Worm (Caenorhabditis elegans) whole organism, mixed stage, embryonic: Measurements from ENCODE around the gene daf-4.

Experiments used
- elt-3 ChIP-seq: fragments of 150-350 bp; optimal IDR thresholded peaks from 2 replicates; lab custom pipeline; 2014; ENCODE audit warnings: missing biosample characterization, missing genetic modification characterization
- lin-13 ChIP-seq: fragments of 150-350 bp; optimal IDR thresholded peaks from 2 replicates; lab custom pipeline; 2014; ENCODE audit warnings: missing biosample characterization, missing genetic modification characterization
- lsy-2 ChIP-seq: fragments of 150-350 bp; optimal IDR thresholded peaks from 2 replicates; lab custom pipeline; 2014; ENCODE audit warnings: missing biosample characterization, missing genetic modification characterization
- mab-5 ChIP-seq: fragments of 150-350 bp; optimal IDR thresholded peaks from 2 replicates; lab custom pipeline; 2014; ENCODE audit warnings: missing biosample characterization, missing genetic modification characterization
- mep-1 ChIP-seq: fragments of 150-350 bp; optimal IDR thresholded peaks from 2 replicates; lab custom pipeline; 2017; ENCODE audit warnings: missing biosample characterization, missing genetic modification reagents, missing genetic modification characterization, inconsistent platforms
- nhr-237 ChIP-seq: fragments of 150-350 bp; optimal IDR thresholded peaks from 2 replicates; lab custom pipeline; 2014; ENCODE audit warnings: missing biosample characterization, missing genetic modification characterization
- nhr-28 ChIP-seq: fragments of 150-350 bp; optimal IDR thresholded peaks from 2 replicates; lab custom pipeline; 2014; ENCODE audit warnings: missing biosample characterization, missing genetic modification characterization
- snpc-4 ChIP-seq: fragments of 150-350 bp; optimal IDR thresholded peaks from 2 replicates; lab custom pipeline; 2014; ENCODE audit warnings: missing biosample characterization, missing genetic modification characterization
- sptf-1 ChIP-seq: sonication (generic microtip); optimal IDR thresholded peaks from 2 replicates; lab custom pipeline; 2017; ENCODE audit warnings: mild to moderate bottlenecking, missing genetic modification characterization, moderate library complexity, missing compliant biosample characterization
- unc-62 ChIP-seq: fragments of 150-350 bp; optimal IDR thresholded peaks from 2 replicates; lab custom pipeline; 2014; ENCODE audit warnings: missing biosample characterization, missing genetic modification reagents, missing genetic modification characterization
- zip-8 ChIP-seq: fragments of 150-350 bp; optimal IDR thresholded peaks from 2 replicates; lab custom pipeline; 2014; ENCODE audit warnings: missing biosample characterization, missing genetic modification characterization
- ztf-11 ChIP-seq: fragments of 150-350 bp; optimal IDR thresholded peaks from 2 replicates; lab custom pipeline; 2014; ENCODE audit warnings: missing biosample characterization, missing genetic modification characterization

- TF ChIP-seq snpc-4, result no peak
- TF ChIP-seq lin-13 (tag; lab: Kevin White, UChicago), result no peak
- no peak for TF ChIP-seq nhr-237 (tag; lab: Kevin White, UChicago)
- no peak for TF ChIP-seq lsy-2 (tag; lab: Kevin White, UChicago)
- TF ChIP-seq elt-3 (tag; lab: Kevin White, UChicago), result no peak
- no peak for TF ChIP-seq zip-8 (tag; lab: Kevin White, UChicago)
- no peak for TF ChIP-seq mep-1 (tag; lab: Kevin White, UChicago)
- no peak for TF ChIP-seq unc-62 (GFP tag; lab: Kevin White, UChicago)
- TF ChIP-seq ztf-11, result no peak
- TF ChIP-seq nhr-28 (tag; lab: Kevin White, UChicago), result no peak
- TF ChIP-seq sptf-1 (tag; lab: Kevin White, UChicago), result no peak
- TF ChIP-seq mab-5, result no peak
Measured at ce11 chrIII:5581049-5581448, 43.9 kb upstream of the daf-4 start, which contains the start of gene F56D2.5.
